Worm (Caenorhabditis elegans) whole organism, midembryonic: ENCODE results near the gene lst-4.

Source experiments
- T22C8.4 ChIP-seq: fragments of 200-800 bp; sonication (Bioruptor generic); IDR thresholded peaks from 2 replicates; pipeline ENCODE4 v1.3.6; 2022; ENCODE audit warnings: missing genetic modification characterization, missing compliant biosample characterization
- cog-1 ChIP-seq: sonication (generic microtip); optimal IDR thresholded peaks from 2 replicates; lab custom pipeline; 2016; ENCODE audit warnings: missing genetic modification characterization, missing compliant biosample characterization
- klf-2 ChIP-seq: fragments of 200-800 bp; sonication (Bioruptor generic); conservative IDR thresholded peaks from 2 replicates; pipeline ENCODE4 v1.3.6; 2022; ENCODE audit warnings: missing genetic modification reagents, missing genetic modification characterization, missing compliant biosample characterization
- med-1 ChIP-seq: sonication (generic microtip); optimal IDR thresholded peaks from 2 replicates; lab custom pipeline; 2017; ENCODE audit warnings: missing genetic modification characterization, mild to moderate bottlenecking, missing compliant biosample characterization, antibody characterized with exemption, missing genetic modification reagents; ENCODE audit not compliant: insufficient read depth
- ref-1 ChIP-seq: fragments of 200-800 bp; sonication (Bioruptor generic); conservative IDR thresholded peaks from 2 replicates; pipeline ENCODE4 v1.3.6; 2022; ENCODE audit warnings: missing genetic modification reagents, missing genetic modification characterization, missing compliant biosample characterization
- ztf-23 ChIP-seq: fragments of 200-800 bp; sonication (Bioruptor generic); IDR thresholded peaks from 2 replicates; pipeline ENCODE4 v1.3.6; 2022; ENCODE audit warnings: missing genetic modification reagents, missing genetic modification characterization, missing compliant biosample characterization

DNA sequence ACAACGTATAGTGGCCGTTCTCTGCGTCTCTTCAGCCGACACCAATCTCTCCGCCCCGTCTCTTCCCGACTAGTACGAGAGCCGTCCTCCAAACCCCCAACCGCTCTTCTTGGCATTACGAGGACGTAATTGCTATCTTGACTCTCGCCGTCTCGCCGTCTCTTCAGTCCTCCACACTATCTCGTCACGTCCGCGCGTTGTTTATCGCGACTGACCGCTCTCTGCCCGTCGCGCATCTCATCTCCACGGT is 36.2 kb downstream of the lst-4 start:
- no peak for TF ChIP-seq med-1
- no peak for TF ChIP-seq ref-1 (GFP tag; lab: Robert Waterston, UW)
- no peak for TF ChIP-seq klf-2 (GFP tag; lab: Robert Waterston, UW)
- no peak for TF ChIP-seq ztf-23 (GFP tag; lab: Robert Waterston, UW)
- no peak for TF ChIP-seq T22C8.4
- TF ChIP-seq cog-1 (tag; lab: Kevin White, UChicago) = no peak
